Fruit fly (Drosophila melanogaster) whole organism, embryonic: Measurements from ENCODE around the gene CG15894.

Source experiments
- Abd-B ChIP-seq: fragments of 200-800 bp; sonication (Bioruptor generic); optimal IDR thresholded peaks from 2 replicates; lab custom pipeline; 2018; ENCODE audit warnings: missing biosample characterization, mild to moderate bottlenecking, missing genetic modification characterization, moderate library complexity
- Adf1 ChIP-seq: fragments of 200-800 bp; sonication (Bioruptor generic); IDR thresholded peaks from 2 replicates; pipeline ENCODE4 v1.3.6; 2022; ENCODE audit warnings: missing biosample characterization, missing genetic modification characterization
- C15 ChIP-seq: fragments of 200-800 bp; sonication (Bioruptor generic); IDR thresholded peaks from 3 replicates; pipeline ENCODE4 v1.3.6; 2022; ENCODE audit warnings: missing biosample characterization, missing genetic modification characterization
- CG10267 ChIP-seq: fragments of 200-800 bp; sonication (Bioruptor generic); optimal IDR thresholded peaks from 2 replicates; lab custom pipeline; 2018; ENCODE audit warnings: missing biosample characterization, mild to moderate bottlenecking, missing genetic modification characterization, moderate library complexity
- CG10431 ChIP-seq: fragments of 200-800 bp; sonication (Bioruptor generic); optimal IDR thresholded peaks from 3 replicates; lab custom pipeline; 2018; ENCODE audit warnings: missing biosample characterization, mild to moderate bottlenecking, missing genetic modification characterization
- CG11504 ChIP-seq: fragments of 200-800 bp; sonication (Bioruptor generic); optimal IDR thresholded peaks from 3 replicates; lab custom pipeline; 2019; ENCODE audit warnings: missing biosample characterization, mild to moderate bottlenecking, missing genetic modification characterization, moderate library complexity
- CG12104 ChIP-seq: fragments of 200-800 bp; sonication (Bioruptor generic); optimal IDR thresholded peaks from 3 replicates; lab custom pipeline; 2016; ENCODE audit warnings: missing biosample characterization, missing genetic modification characterization
- CG12744 ChIP-seq: fragments of 200-800 bp; sonication (Bioruptor generic); optimal IDR thresholded peaks from 2 replicates; lab custom pipeline; 2016; ENCODE audit warnings: missing biosample characterization, missing genetic modification characterization
- CG13624 ChIP-seq: fragments of 200-800 bp; sonication (Bioruptor generic); optimal IDR thresholded peaks from 2 replicates; lab custom pipeline; 2016; ENCODE audit warnings: missing biosample characterization, missing genetic modification characterization
- CG13894 ChIP-seq: fragments of 200-800 bp; sonication (Bioruptor generic); optimal IDR thresholded peaks from 3 replicates; lab custom pipeline; 2018; ENCODE audit warnings: missing biosample characterization, mild to moderate bottlenecking, missing genetic modification characterization, moderate library complexity
- CG14014 ChIP-seq: fragments of 200-800 bp; sonication (Bioruptor generic); IDR thresholded peaks from 2 replicates; pipeline ENCODE4 v1.3.6; 2022; ENCODE audit warnings: missing biosample characterization, missing genetic modification characterization
- CG1603 ChIP-seq: fragments of 200-800 bp; sonication (Bioruptor generic); optimal IDR thresholded peaks from 2 replicates; lab custom pipeline; 2019; ENCODE audit warnings: missing biosample characterization, mild to moderate bottlenecking, missing genetic modification characterization, moderate library complexity
- CG16779 ChIP-seq: fragments of 200-800 bp; sonication (Bioruptor generic); IDR thresholded peaks from 2 replicates; pipeline ENCODE4 v1.3.6; 2022; ENCODE audit warnings: missing biosample characterization, missing genetic modification characterization
- CG16813 ChIP-seq: fragments of 200-800 bp; sonication (Bioruptor generic); IDR thresholded peaks from 3 replicates; pipeline ENCODE4 v1.3.6; 2022; ENCODE audit warnings: missing biosample characterization, missing genetic modification characterization; ENCODE audit not compliant: partially characterized antibody
- CG16815 ChIP-seq: fragments of 200-800 bp; sonication (Bioruptor generic); optimal IDR thresholded peaks from 3 replicates; lab custom pipeline; 2017; ENCODE audit warnings: missing biosample characterization, mild to moderate bottlenecking, missing genetic modification characterization
- CG17328 ChIP-seq: fragments of 200-800 bp; sonication (Bioruptor generic); IDR thresholded peaks from 2 replicates; pipeline ENCODE4 v1.3.6; 2022; ENCODE audit warnings: missing biosample characterization, missing genetic modification characterization
- CG1792 ChIP-seq: fragments of 200-800 bp; sonication (Bioruptor generic); optimal IDR thresholded peaks from 2 replicates; lab custom pipeline; 2016; ENCODE audit warnings: missing biosample characterization, missing genetic modification characterization
- CG30403 ChIP-seq: fragments of 200-800 bp; sonication (Bioruptor generic); optimal IDR thresholded peaks from 3 replicates; lab custom pipeline; 2016; ENCODE audit warnings: missing biosample characterization, missing genetic modification characterization
- CG3407 ChIP-seq: fragments of 200-800 bp; sonication (Bioruptor generic); optimal IDR thresholded peaks from 2 replicates; lab custom pipeline; 2018; ENCODE audit warnings: missing biosample characterization, mild to moderate bottlenecking, missing genetic modification characterization
- Dfd ChIP-seq, 2 experiments: fragments of >200 bp; optimal IDR thresholded peaks; 2 replicates each; lab custom pipeline; 2017; ENCODE audit warnings: missing biosample characterization in 2 of 2, missing genetic modification characterization in 2 of 2
- Elba2 ChIP-seq: fragments of 200-800 bp; sonication (Bioruptor generic); optimal IDR thresholded peaks from 3 replicates; lab custom pipeline; 2016; ENCODE audit warnings: missing biosample characterization, missing genetic modification characterization
- Ets97D ChIP-seq: fragments of 200-800 bp; sonication (Bioruptor generic); optimal IDR thresholded peaks from 3 replicates; lab custom pipeline; 2016; ENCODE audit warnings: missing biosample characterization, missing genetic modification characterization
- HLH54F ChIP-seq: fragments of 200-800 bp; sonication (Bioruptor generic); optimal IDR thresholded peaks from 3 replicates; lab custom pipeline; 2016; ENCODE audit warnings: missing biosample characterization, missing genetic modification characterization
- Hmr ChIP-seq: fragments of 200-800 bp; sonication (Bioruptor generic); optimal IDR thresholded peaks from 3 replicates; lab custom pipeline; 2017; ENCODE audit warnings: mild to moderate bottlenecking, missing biosample characterization, missing genetic modification reagents, missing genetic modification characterization
- Hr39 ChIP-seq: fragments of >200 bp; optimal IDR thresholded peaks from 2 replicates; lab custom pipeline; 2017
- Hr78 ChIP-seq, 2 experiments: fragments of 200-800 bp in 1 of 2; fragments of >200 bp in 1 of 2; sonication (Bioruptor generic) in 1 of 2; optimal IDR thresholded peaks; 2 replicates each; lab custom pipeline; 2017 to 2019; ENCODE audit warnings: missing biosample characterization in 2 of 2, missing genetic modification characterization in 2 of 2, mild to moderate bottlenecking in 1 of 2, moderate library complexity in 1 of 2
- Kr ChIP-seq: fragments of 200-800 bp; sonication (Bioruptor generic); optimal IDR thresholded peaks from 2 replicates; lab custom pipeline; 2017; ENCODE audit warnings: missing biosample characterization, mild to moderate bottlenecking, missing genetic modification characterization
- Pdp1 ChIP-seq, 2 experiments: fragments of 200-800 bp; sonication (Bioruptor generic); optimal IDR thresholded peaks; 3 replicates each; lab custom pipeline; 2016; ENCODE audit warnings: missing biosample characterization in 2 of 2, missing genetic modification characterization in 2 of 2, mild to moderate bottlenecking in 1 of 2, moderate library complexity in 1 of 2
- Xbp1 ChIP-seq: fragments of 200-800 bp; sonication (Bioruptor generic); optimal IDR thresholded peaks from 3 replicates; lab custom pipeline; 2016; ENCODE audit warnings: missing biosample characterization, mild to moderate bottlenecking, missing genetic modification characterization
- bbx ChIP-seq: fragments of 200-800 bp; sonication (Bioruptor generic); IDR thresholded peaks from 2 replicates; pipeline ENCODE4 v1.3.6; 2022; ENCODE audit warnings: missing biosample characterization, missing genetic modification characterization; ENCODE audit not compliant: partially characterized antibody
- bsh ChIP-seq, 2 experiments: fragments of 200-800 bp; sonication (Bioruptor generic); optimal IDR thresholded peaks; 2 replicates each; lab custom pipeline; 2017 to 2018; ENCODE audit warnings: mild to moderate bottlenecking in 2 of 2, missing biosample characterization in 2 of 2, missing genetic modification characterization in 2 of 2, moderate library complexity in 1 of 2
- chif ChIP-seq, 2 experiments: fragments of 200-800 bp; sonication (Bioruptor generic); optimal IDR thresholded peaks; 3 replicates each; lab custom pipeline; 2016; ENCODE audit warnings: missing biosample characterization in 2 of 2, missing genetic modification characterization in 2 of 2
- dati ChIP-seq: fragments of 200-800 bp; sonication (Bioruptor generic); IDR thresholded peaks from 2 replicates; pipeline ENCODE4 v1.3.6; 2022; ENCODE audit warnings: missing biosample characterization, missing genetic modification characterization
- disco-r ChIP-seq: fragments of 200-800 bp; sonication (Bioruptor generic); optimal IDR thresholded peaks from 2 replicates; lab custom pipeline; 2016; ENCODE audit warnings: missing biosample characterization, missing genetic modification characterization
- dm ChIP-seq: fragments of 200-800 bp; sonication (Bioruptor generic); optimal IDR thresholded peaks from 3 replicates; lab custom pipeline; 2016; ENCODE audit warnings: missing biosample characterization, missing genetic modification characterization
- dmrt99B ChIP-seq: fragments of 200-800 bp; sonication (Bioruptor generic); optimal IDR thresholded peaks from 2 replicates; lab custom pipeline; 2018; ENCODE audit warnings: missing biosample characterization, mild to moderate bottlenecking, missing genetic modification characterization, moderate library complexity
- emc ChIP-seq: fragments of 200-800 bp; sonication (Bioruptor generic); optimal IDR thresholded peaks from 2 replicates; lab custom pipeline; 2016; ENCODE audit warnings: missing biosample characterization, missing genetic modification characterization
- gcm ChIP-seq: fragments of 200-800 bp; sonication (Bioruptor generic); optimal IDR thresholded peaks from 2 replicates; lab custom pipeline; 2019; ENCODE audit warnings: missing biosample characterization, mild to moderate bottlenecking, missing genetic modification characterization, moderate library complexity
- gro ChIP-seq: fragments of 200-800 bp; sonication (Bioruptor generic); optimal IDR thresholded peaks from 2 replicates; lab custom pipeline; 2016; ENCODE audit warnings: missing biosample characterization, missing genetic modification characterization
- hth ChIP-seq: fragments of >200 bp; optimal IDR thresholded peaks from 2 replicates; lab custom pipeline; 2017; ENCODE audit warnings: inconsistent platforms
- lab ChIP-seq: fragments of 200-800 bp; sonication (Bioruptor generic); optimal IDR thresholded peaks from 3 replicates; lab custom pipeline; 2017; ENCODE audit warnings: missing biosample characterization, missing genetic modification characterization, mild to moderate bottlenecking, moderate library complexity, missing genetic modification reagents
- lilli ChIP-seq: fragments of 200-800 bp; sonication (Bioruptor generic); optimal IDR thresholded peaks from 3 replicates; lab custom pipeline; 2016; ENCODE audit warnings: missing biosample characterization, missing genetic modification characterization
- org-1 ChIP-seq: fragments of 200-800 bp; sonication (Bioruptor generic); optimal IDR thresholded peaks from 2 replicates; lab custom pipeline; 2017; ENCODE audit warnings: missing biosample characterization, missing genetic modification characterization
- sug ChIP-seq: fragments of 200-800 bp; optimal IDR thresholded peaks from 2 replicates; lab custom pipeline; 2019; ENCODE audit warnings: missing biosample characterization, mild to moderate bottlenecking, missing genetic modification characterization, moderate library complexity
- tin ChIP-seq: fragments of 200-800 bp; sonication (Bioruptor generic); optimal IDR thresholded peaks from 3 replicates; lab custom pipeline; 2016; ENCODE audit warnings: missing biosample characterization, missing genetic modification characterization
- twi ChIP-seq: fragments of 200-800 bp; optimal IDR thresholded peaks from 2 replicates; lab custom pipeline; 2019; ENCODE audit warnings: missing biosample characterization, mild to moderate bottlenecking, missing genetic modification characterization, moderate library complexity
- unc-4 ChIP-seq: fragments of 200-800 bp; sonication (Bioruptor generic); IDR thresholded peaks from 2 replicates; pipeline ENCODE4 v1.3.6; 2022; ENCODE audit warnings: missing biosample characterization, missing genetic modification characterization; ENCODE audit not compliant: partially characterized antibody
- vnd ChIP-seq: fragments of 200-800 bp; sonication (Bioruptor generic); IDR thresholded peaks from 3 replicates; pipeline ENCODE4 v1.3.6; 2022; ENCODE audit warnings: missing biosample characterization, missing genetic modification characterization; ENCODE audit not compliant: partially characterized antibody
- zfh1 ChIP-seq: fragments of 200-800 bp; sonication (Bioruptor generic); IDR thresholded peaks from 3 replicates; pipeline ENCODE4 v1.3.6; 2022; ENCODE audit warnings: missing biosample characterization, missing genetic modification characterization

CG15894 gene

DNA sequence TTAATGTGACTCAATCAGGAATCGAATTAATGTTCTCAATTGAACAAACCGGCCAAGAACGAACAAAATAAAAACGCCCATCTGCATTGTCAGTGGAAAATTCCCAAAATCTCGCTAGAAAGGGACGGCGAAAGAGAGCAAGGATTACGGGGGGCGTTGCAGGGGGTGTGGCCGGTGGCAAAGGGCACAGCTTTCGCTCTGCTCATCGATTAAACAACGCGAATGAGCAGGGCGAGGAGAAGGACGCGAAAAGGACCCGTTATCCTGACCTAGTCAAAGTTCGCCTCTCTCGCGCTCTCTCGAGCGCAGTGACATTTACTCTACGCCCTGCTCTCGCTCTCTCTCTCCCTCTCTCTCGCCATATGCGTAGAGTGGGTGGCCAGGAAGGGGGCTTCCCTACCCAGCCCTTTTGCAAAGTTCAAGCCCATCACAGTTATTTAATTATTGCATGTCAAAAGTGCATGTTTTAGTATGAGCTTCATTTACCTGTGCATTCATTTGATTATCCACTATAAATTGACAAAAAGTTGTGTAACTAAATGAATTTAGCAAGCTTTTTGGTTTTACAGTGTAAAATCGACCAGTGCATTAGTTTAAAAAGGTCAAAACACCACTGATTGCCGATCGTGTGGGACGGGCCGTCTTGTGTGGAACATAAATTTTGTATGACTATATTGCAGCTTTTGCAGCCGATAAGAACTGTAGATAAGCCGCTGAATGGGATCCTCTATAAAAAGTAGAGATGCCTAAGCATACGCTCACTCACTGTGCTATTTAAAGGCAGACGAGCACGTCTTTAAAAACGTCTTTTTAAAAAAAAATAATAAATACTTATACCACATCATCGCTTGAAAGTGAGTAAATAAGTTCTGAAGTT is 30.0 kb downstream of the CG15894 start (continued):
- TF ChIP-seq CG10267 (tag; lab: Kevin White, UChicago) = no peak
- TF ChIP-seq dm (GFP tag; lab: Kevin White, UChicago) = no peak
- TF ChIP-seq bbx (GFP tag; lab: Robert Waterston, UW) = no peak
- TF ChIP-seq lilli (GFP tag; lab: Kevin White, UChicago) = peak; percentile 2
- peak; percentile 32 for TF ChIP-seq dmrt99B
- TF ChIP-seq Kr (GFP tag; lab: Kevin White, UChicago) = no peak
- TF ChIP-seq Pdp1 (GFP tag; optimal IDR thresholded peaks at IDR 0.05; lab: Kevin White, UChicago) = peak; percentile 8 to 43
- no peak for TF ChIP-seq sug (tag; lab: Kevin White, UChicago)
- TF ChIP-seq C15 (GFP tag; lab: Robert Waterston, UW) = no peak
- peak; percentile 45 for TF ChIP-seq CG30403 (GFP tag; lab: Kevin White, UChicago)
- no peak for TF ChIP-seq disco-r (GFP tag; lab: Kevin White, UChicago)
- no peak for TF ChIP-seq twi (tag; lab: Kevin White, UChicago)
- TF ChIP-seq dati = no peak
- no peak for TF ChIP-seq vnd (GFP tag; lab: Robert Waterston, UW)
- no peak for TF ChIP-seq CG16779
- TF ChIP-seq emc (GFP tag; lab: Kevin White, UChicago) = no peak
- TF ChIP-seq CG13894 (tag; lab: Kevin White, UChicago) = no peak
- no peak for TF ChIP-seq unc-4 (GFP tag; lab: Robert Waterston, UW)
- TF ChIP-seq tin (GFP tag; lab: Kevin White, UChicago) = peak; percentile 6
- no peak for TF ChIP-seq hth
- no peak for TF ChIP-seq CG16815 (GFP tag; lab: Kevin White, UChicago)
- no peak for TF ChIP-seq Dfd (GFP tag; optimal IDR thresholded peaks at IDR 0.05; lab: Kevin White, UChicago)
- no peak for TF ChIP-seq CG16813
- no peak for TF ChIP-seq Adf1
- 0 out of 2 replicates have a peak, but pooled peaks have one; percentile 38 for TF ChIP-seq CG14014 (GFP tag; lab: Robert Waterston, UW)
- TF ChIP-seq bsh (GFP tag; optimal IDR thresholded peaks at IDR 0.05; lab: Kevin White, UChicago) = peak in 1 of 2 experiments; percentile 21
- TF ChIP-seq Abd-B (GFP tag; lab: Kevin White, UChicago) = no peak
- no peak for TF ChIP-seq Elba2 (GFP tag; lab: Kevin White, UChicago)
- TF ChIP-seq CG1603 (tag; lab: Kevin White, UChicago) = peak; percentile 31
- TF ChIP-seq CG11504 (tag; lab: Kevin White, UChicago) = peak; percentile 45
- TF ChIP-seq zfh1 (GFP tag; lab: Robert Waterston, UW) = 0 out of 3 replicates have a peak, but pooled peaks have one; percentile 30
- TF ChIP-seq CG3407 (GFP tag; lab: Kevin White, UChicago) = no peak
- no peak for TF ChIP-seq CG12104 (GFP tag; lab: Kevin White, UChicago)
- peak; percentile 22 for TF ChIP-seq CG13624 (GFP tag; lab: Kevin White, UChicago)
- no peak for TF ChIP-seq gcm (GFP tag; lab: Kevin White, UChicago)
- no peak for TF ChIP-seq CG10431 (GFP tag; lab: Kevin White, UChicago)
- peak; percentile 37 for TF ChIP-seq lab (GFP tag; lab: Kevin White, UChicago)
- no peak for TF ChIP-seq Ets97D (GFP tag; lab: Kevin White, UChicago)
- no peak for TF ChIP-seq chif (GFP tag; optimal IDR thresholded peaks at IDR 0.05; lab: Kevin White, UChicago)
- no peak for TF ChIP-seq CG1792 (GFP tag; lab: Kevin White, UChicago)
- TF ChIP-seq Hmr (GFP tag; lab: Kevin White, UChicago) = peak; percentile 23
- TF ChIP-seq gro (GFP tag; lab: Kevin White, UChicago) = no peak
- TF ChIP-seq Xbp1 (GFP tag; lab: Kevin White, UChicago) = peak; percentile 38
- no peak for TF ChIP-seq CG12744
- TF ChIP-seq CG17328 (GFP tag; lab: Robert Waterston, UW) = no peak
- peak; percentile 4 for TF ChIP-seq HLH54F (GFP tag; lab: Kevin White, UChicago)
- TF ChIP-seq Hr39 = no peak
- TF ChIP-seq org-1 (GFP tag; lab: Kevin White, UChicago) = peak; percentile 17
- TF ChIP-seq Hr78 (GFP tag; optimal IDR thresholded peaks at IDR 0.05; lab: Kevin White, UChicago) = peak in 1 of 2 experiments; percentile 9
